Worm (Caenorhabditis elegans): ENCODE data around the gene spe-51.

The spe-51 gene

DNA sequence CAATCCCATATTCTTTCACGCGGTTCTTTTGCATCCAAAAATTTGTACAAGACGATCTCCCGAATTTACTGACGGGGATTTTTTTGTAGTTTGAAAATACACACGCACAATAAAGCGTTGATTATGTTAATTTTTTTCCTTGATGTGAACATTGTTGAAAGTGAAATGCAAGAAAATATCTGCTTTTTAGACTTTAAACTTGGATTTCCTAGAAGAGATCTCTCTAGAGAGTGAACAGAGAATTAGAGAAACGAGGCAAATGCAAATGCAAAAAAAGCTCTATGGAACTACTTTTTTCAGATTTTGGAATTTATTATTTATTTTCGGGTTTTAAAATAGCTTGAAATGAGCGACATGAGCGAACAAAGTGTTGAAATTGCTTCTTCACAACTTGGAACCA is 27.5 kb upstream of the spe-51 start, which contains the start of gene F29B9.1:
Gene F29B9.1, plus strand, starts transcription at position 301 of the 400 bp plus-strand sequence.
- TF ChIP-seq him-1 (tag; optimal IDR thresholded peaks at IDR 0.05) (no peak), dao-5 (tag; optimal IDR thresholded peaks at IDR 0.05) (no peak), W03F9.2 (tag; optimal IDR thresholded peaks at IDR 0.05) (no peak)

ce11 chrIV:4667383-4667782 is 25.2 kb upstream of the spe-51 start:
- TF ChIP-seq W03F9.2 (tag; optimal IDR thresholded peaks at IDR 0.05) (no peak), dao-5 (tag; optimal IDR thresholded peaks at IDR 0.05) (no peak), him-1 (tag; optimal IDR thresholded peaks at IDR 0.05) (no peak)

- TF ChIP-seq W03F9.2 (tag; optimal IDR thresholded peaks at IDR 0.05), result no peak
These were observed 24.7 kb upstream of the spe-51 start for ce11 chrIV:4667835-4668234.

ce11 chrIV:4669242-4669641 is 23.3 kb upstream of the spe-51 start, which contains the start of gene F29B9.12:
F29B9.12 (plus strand) TSS chrIV:4669542.
- no peak for TF ChIP-seq dao-5 (tag; optimal IDR thresholded peaks at IDR 0.05)
- no peak for TF ChIP-seq him-1 (tag; optimal IDR thresholded peaks at IDR 0.05)
- no peak for TF ChIP-seq W03F9.2 (tag; optimal IDR thresholded peaks at IDR 0.05)

DNA sequence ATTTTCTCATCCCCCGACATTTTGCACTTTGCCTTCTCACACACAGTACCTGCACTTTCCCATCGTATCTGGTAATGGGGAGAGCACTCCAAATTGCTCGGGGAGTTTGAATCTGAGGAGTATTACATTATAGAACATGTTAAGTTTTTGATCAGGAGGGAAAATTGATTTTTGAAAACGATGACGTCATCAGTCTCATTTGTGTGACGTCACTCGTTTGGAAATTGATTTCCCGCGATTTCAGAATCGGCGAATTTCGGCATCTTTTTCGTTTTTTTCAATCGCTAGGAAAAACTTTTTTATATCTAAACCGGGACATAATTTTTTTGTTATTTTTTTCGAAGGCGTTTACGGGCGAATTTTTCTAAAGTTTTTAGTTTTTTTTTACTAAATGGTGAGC is 19.2 kb upstream of the spe-51 start:
- TF ChIP-seq W03F9.2 (tag; optimal IDR thresholded peaks at IDR 0.05), result no peak
- no peak for TF ChIP-seq him-1 (tag; optimal IDR thresholded peaks at IDR 0.05)
- TF ChIP-seq dao-5 (tag; optimal IDR thresholded peaks at IDR 0.05), result no peak

DNA sequence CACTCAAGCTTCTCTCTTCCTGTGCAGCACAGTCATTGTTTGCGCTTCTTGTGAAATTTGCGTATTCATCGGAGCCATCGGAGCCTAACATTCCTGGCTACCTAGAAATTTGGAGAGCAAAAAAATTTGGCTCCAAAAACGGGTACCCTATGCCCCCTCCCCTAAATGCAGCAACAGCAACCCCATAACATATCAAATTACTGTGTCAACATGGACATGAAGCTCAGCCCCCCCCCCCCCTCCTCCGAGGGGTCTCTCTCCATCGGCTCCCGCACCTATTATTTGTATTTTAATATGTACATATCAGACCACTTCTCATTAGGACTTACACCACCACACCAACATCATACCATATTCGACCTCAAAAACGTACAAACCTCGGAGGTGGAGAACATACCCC is 18.2 kb upstream of the spe-51 start:
- TF ChIP-seq him-1 (tag; optimal IDR thresholded peaks at IDR 0.05), result no peak
- no peak for TF ChIP-seq dao-5 (tag; optimal IDR thresholded peaks at IDR 0.05)

- TF ChIP-seq dao-5 (tag; optimal IDR thresholded peaks at IDR 0.05), result no peak
These were observed 13.8 kb upstream of the spe-51 start, which contains the start of gene kin-36 for ce11 chrIV:4678718-4679117. kin-36 (plus strand) TSS chrIV:4679018.

- TF ChIP-seq him-1 (tag; optimal IDR thresholded peaks at IDR 0.05) (no peak), dao-5 (tag; optimal IDR thresholded peaks at IDR 0.05) (no peak), W03F9.2 (tag; optimal IDR thresholded peaks at IDR 0.05) (no peak)
These were observed 9.4 kb upstream of the spe-51 start for ce11 chrIV:4683149-4683548.

- TF ChIP-seq him-1 (tag; optimal IDR thresholded peaks at IDR 0.05) (no peak), W03F9.2 (tag; optimal IDR thresholded peaks at IDR 0.05) (no peak)
These were observed 6.2 kb upstream of the spe-51 start for ce11 chrIV:4686291-4686830.

DNA sequence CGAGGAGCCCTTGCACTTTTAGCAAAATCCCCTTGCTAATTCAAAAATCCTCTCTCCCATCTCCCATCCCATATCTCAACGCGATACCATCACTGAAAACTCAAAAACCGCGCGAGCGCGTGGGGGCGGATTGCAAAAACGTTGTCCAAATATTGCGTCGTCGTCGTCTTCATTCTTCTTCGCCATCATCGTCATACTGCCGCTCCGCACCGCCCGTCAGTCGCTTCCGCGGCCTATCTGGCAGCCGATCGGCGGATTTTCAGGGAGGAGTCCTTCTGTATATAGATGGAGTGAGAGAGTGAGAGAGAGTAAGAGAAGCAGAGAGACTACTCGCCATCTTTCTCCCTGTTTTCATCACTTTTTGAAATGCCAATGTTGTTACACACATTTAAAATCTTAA is 5.7 kb upstream of the spe-51 start:
- TF ChIP-seq him-1 (tag; optimal IDR thresholded peaks at IDR 0.05), result no peak
- TF ChIP-seq W03F9.2 (tag; optimal IDR thresholded peaks at IDR 0.05), result no peak
- no peak for TF ChIP-seq dao-5 (tag; optimal IDR thresholded peaks at IDR 0.05)

- no peak for TF ChIP-seq dao-5 (tag; optimal IDR thresholded peaks at IDR 0.05)
- TF ChIP-seq him-1 (tag; optimal IDR thresholded peaks at IDR 0.05), result no peak
- no peak for TF ChIP-seq W03F9.2 (tag; optimal IDR thresholded peaks at IDR 0.05)
These were observed 4.3 kb upstream of the spe-51 start, which contains the start of gene bus-4 for ce11 chrIV:4688221-4688620. bus-4 (plus strand) TSS chrIV:4688269.

- TF ChIP-seq him-1 (tag; optimal IDR thresholded peaks at IDR 0.05), result no peak
- no peak for TF ChIP-seq dao-5 (tag; optimal IDR thresholded peaks at IDR 0.05)
- TF ChIP-seq W03F9.2 (tag; optimal IDR thresholded peaks at IDR 0.05), result no peak
These were observed 11.3 kb downstream of the spe-51 start, which contains the start of gene ogdh-1 for ce11 chrIV:4703911-4704310. ogdh-1 (minus strand) TSS chrIV:4704011.

ce11 chrIV:4705182-4705581 is 12.6 kb downstream of the spe-51 start:
- TF ChIP-seq dao-5 (tag; optimal IDR thresholded peaks at IDR 0.05) (no peak), him-1 (tag; optimal IDR thresholded peaks at IDR 0.05) (no peak), W03F9.2 (tag; optimal IDR thresholded peaks at IDR 0.05) (peak; percentile 41)

ce11 chrIV:4705922-4706321 is 13.4 kb downstream of the spe-51 start:
- no peak for TF ChIP-seq dao-5 (tag; optimal IDR thresholded peaks at IDR 0.05)
- no peak for TF ChIP-seq W03F9.2 (tag; optimal IDR thresholded peaks at IDR 0.05)
- TF ChIP-seq him-1 (tag; optimal IDR thresholded peaks at IDR 0.05), result no peak

- TF ChIP-seq dao-5 (tag; optimal IDR thresholded peaks at IDR 0.05) (no peak), W03F9.2 (tag; optimal IDR thresholded peaks at IDR 0.05) (no peak), him-1 (tag; optimal IDR thresholded peaks at IDR 0.05) (no peak)
These were observed 17.9 kb downstream of the spe-51 start, which contains the start of gene cif-1 for ce11 chrIV:4710459-4710858. cif-1 (minus strand) TSS chrIV:4710755.

All from whole organism, L4/young adult.